Fruit fly (Drosophila melanogaster) S2 (cell line): Measurements from ENCODE around the gene Gfat2.

Experiments
- CG8478 ChIP-seq: fragments of >200 bp; optimal IDR thresholded peaks from 2 replicates; lab custom pipeline; 2018
- CTCF ChIP-seq, 2 experiments: fragments of >200 bp; optimal IDR thresholded peaks; 2 replicates each; lab custom pipeline; 2018

dm6 chr3R:28317151-28317844 lies 22.3 kb downstream of the Gfat2 start:
- TF ChIP-seq CTCF (optimal IDR thresholded peaks at IDR 0.05; lab: Kevin White, UChicago) (peak; percentile 76 to 83), CG8478 (lab: Kevin White, UChicago) (no peak)
